Fruit fly (Drosophila melanogaster) whole organism, embryonic: Measurements from ENCODE around the gene Spn38F.

Experiments used
- Bgb ChIP-seq: fragments of 200-800 bp; sonication (Bioruptor generic); IDR thresholded peaks from 2 replicates; pipeline ENCODE4 v1.3.6; 2022; ENCODE audit warnings: missing biosample characterization, missing genetic modification characterization; ENCODE audit not compliant: partially characterized antibody
- CG10209 ChIP-seq: fragments of 200-800 bp; sonication (Bioruptor generic); optimal IDR thresholded peaks from 3 replicates; lab custom pipeline; 2017; ENCODE audit warnings: missing biosample characterization, mild to moderate bottlenecking, missing genetic modification characterization, missing genetic modification reagents
- CG10543 ChIP-seq: fragments of 200-800 bp; sonication (Bioruptor generic); optimal IDR thresholded peaks from 3 replicates; lab custom pipeline; 2017; ENCODE audit warnings: missing biosample characterization, mild to moderate bottlenecking, missing genetic modification characterization, moderate library complexity
- CG12299 ChIP-seq: fragments of 200-800 bp; sonication (Bioruptor generic); optimal IDR thresholded peaks from 2 replicates; lab custom pipeline; 2018; ENCODE audit warnings: missing biosample characterization, mild to moderate bottlenecking, missing genetic modification characterization
- CG12659 ChIP-seq: fragments of 200-800 bp; sonication (Bioruptor generic); optimal IDR thresholded peaks from 3 replicates; lab custom pipeline; 2017; ENCODE audit warnings: mild to moderate bottlenecking, missing biosample characterization, missing genetic modification reagents, missing genetic modification characterization
- CG12769 ChIP-seq: fragments of 200-800 bp; sonication (Bioruptor generic); optimal IDR thresholded peaks from 2 replicates; lab custom pipeline; 2019; ENCODE audit warnings: missing biosample characterization, mild to moderate bottlenecking, missing genetic modification characterization, moderate library complexity
- CG15011 ChIP-seq: fragments of 200-800 bp; sonication (Bioruptor generic); optimal IDR thresholded peaks from 3 replicates; lab custom pipeline; 2018; ENCODE audit warnings: missing biosample characterization, mild to moderate bottlenecking, missing genetic modification characterization
- CG1529 ChIP-seq: fragments of 200-800 bp; sonication (Bioruptor generic); optimal IDR thresholded peaks from 3 replicates; lab custom pipeline; 2018; ENCODE audit warnings: missing biosample characterization, missing genetic modification characterization
- CG16779 ChIP-seq: fragments of 200-800 bp; sonication (Bioruptor generic); IDR thresholded peaks from 2 replicates; pipeline ENCODE4 v1.3.6; 2022; ENCODE audit warnings: missing biosample characterization, missing genetic modification characterization
- CG17385 ChIP-seq: fragments of 200-800 bp; sonication (Bioruptor generic); optimal IDR thresholded peaks from 3 replicates; lab custom pipeline; 2018; ENCODE audit warnings: missing biosample characterization, mild to moderate bottlenecking, missing genetic modification characterization
- CG2199 ChIP-seq: fragments of 200-800 bp; sonication (Bioruptor generic); IDR thresholded peaks from 3 replicates; pipeline ENCODE4 v1.3.6; 2022; ENCODE audit warnings: missing biosample characterization, missing genetic modification characterization
- CG30403 ChIP-seq: fragments of 200-800 bp; sonication (Bioruptor generic); optimal IDR thresholded peaks from 3 replicates; lab custom pipeline; 2016; ENCODE audit warnings: missing biosample characterization, missing genetic modification characterization
- CG30431 ChIP-seq: fragments of 200-800 bp; sonication (Bioruptor generic); optimal IDR thresholded peaks from 2 replicates; lab custom pipeline; 2017; ENCODE audit warnings: missing biosample characterization, missing genetic modification characterization
- CG3065 ChIP-seq: fragments of 200-800 bp; sonication (Bioruptor generic); optimal IDR thresholded peaks from 2 replicates; lab custom pipeline; 2016; ENCODE audit warnings: missing biosample characterization, missing genetic modification characterization
- CG32532 ChIP-seq: fragments of 200-800 bp; sonication (Bioruptor generic); IDR thresholded peaks from 2 replicates; pipeline ENCODE4 v1.3.6; 2022; ENCODE audit warnings: missing biosample characterization, missing genetic modification characterization
- CG33213 ChIP-seq: fragments of 200-800 bp; sonication (Bioruptor generic); optimal IDR thresholded peaks from 3 replicates; lab custom pipeline; 2016; ENCODE audit warnings: missing biosample characterization, missing genetic modification characterization
- CG34224 ChIP-seq: fragments of 200-800 bp; sonication (Bioruptor generic); IDR thresholded peaks from 3 replicates; pipeline ENCODE4 v1.3.6; 2022; ENCODE audit warnings: missing biosample characterization, missing genetic modification characterization; ENCODE audit not compliant: partially characterized antibody
- CG42726 ChIP-seq: fragments of 200-800 bp; sonication (Bioruptor generic); IDR thresholded peaks from 2 replicates; pipeline ENCODE4 v1.3.6; 2022; ENCODE audit warnings: missing biosample characterization, missing genetic modification characterization; ENCODE audit not compliant: partially characterized antibody
- CG4820 ChIP-seq: fragments of 200-800 bp; sonication (Bioruptor generic); optimal IDR thresholded peaks from 3 replicates; lab custom pipeline; 2016; ENCODE audit warnings: missing biosample characterization, missing genetic modification characterization
- CG5180 ChIP-seq: fragments of 200-800 bp; sonication (Bioruptor generic); optimal IDR thresholded peaks from 3 replicates; lab custom pipeline; 2017; ENCODE audit warnings: missing biosample characterization, missing genetic modification characterization, mild to moderate bottlenecking, moderate library complexity, missing genetic modification reagents
- CG5245 ChIP-seq: fragments of 200-800 bp; sonication (Bioruptor generic); optimal IDR thresholded peaks from 3 replicates; lab custom pipeline; 2016; ENCODE audit warnings: missing biosample characterization, missing genetic modification characterization
- CG6654 ChIP-seq: fragments of 200-800 bp; sonication (Bioruptor generic); optimal IDR thresholded peaks from 2 replicates; lab custom pipeline; 2017; ENCODE audit warnings: missing biosample characterization, mild to moderate bottlenecking, missing genetic modification characterization
- CG8290 ChIP-seq, 3 experiments: fragments of 200-800 bp; sonication (Bioruptor generic); optimal IDR thresholded peaks; 2 replicates each; lab custom pipeline; 2016 to 2019; ENCODE audit warnings: missing biosample characterization in 3 of 3, missing genetic modification characterization in 3 of 3, mild to moderate bottlenecking in 2 of 3, moderate library complexity in 1 of 3
- CG8924 ChIP-seq: fragments of 200-800 bp; optimal IDR thresholded peaks from 3 replicates; lab custom pipeline; 2019; ENCODE audit warnings: missing biosample characterization, mild to moderate bottlenecking, missing genetic modification characterization, moderate library complexity
- Dbx ChIP-seq: fragments of 200-800 bp; sonication (Bioruptor generic); IDR thresholded peaks from 3 replicates; pipeline ENCODE4 v1.3.6; 2022; ENCODE audit warnings: missing biosample characterization, missing genetic modification characterization
- Ets97D ChIP-seq: fragments of 200-800 bp; sonication (Bioruptor generic); optimal IDR thresholded peaks from 3 replicates; lab custom pipeline; 2016; ENCODE audit warnings: missing biosample characterization, missing genetic modification characterization
- GATAe ChIP-seq: fragments of 200-800 bp; sonication (Bioruptor generic); conservative IDR thresholded peaks from 2 replicates; pipeline ENCODE4 v1.3.6; 2022; ENCODE audit warnings: missing biosample characterization, missing genetic modification characterization
- Gsc ChIP-seq: fragments of 200-800 bp; sonication (Bioruptor generic); IDR thresholded peaks from 2 replicates; pipeline ENCODE4 v1.3.6; 2022; ENCODE audit warnings: missing biosample characterization, missing genetic modification characterization
- HmgD ChIP-seq: fragments of 200-800 bp; sonication (Bioruptor generic); optimal IDR thresholded peaks from 3 replicates; lab custom pipeline; 2016; ENCODE audit warnings: missing biosample characterization, missing genetic modification characterization
- Hmx ChIP-seq: fragments of 200-800 bp; sonication (Bioruptor generic); optimal IDR thresholded peaks from 2 replicates; lab custom pipeline; 2016; ENCODE audit warnings: missing biosample characterization, missing genetic modification characterization
- Hr51 ChIP-seq, 2 experiments: fragments of 200-800 bp; sonication (Bioruptor generic); optimal IDR thresholded peaks; 2 replicates in 1 of 2; 3 replicates in 1 of 2; lab custom pipeline; 2016 to 2018; ENCODE audit warnings: missing biosample characterization in 2 of 2, missing genetic modification characterization in 2 of 2, mild to moderate bottlenecking in 1 of 2, moderate library complexity in 1 of 2
- MBD-R2 ChIP-seq: fragments of 200-800 bp; sonication (Bioruptor generic); IDR thresholded peaks from 2 replicates; pipeline ENCODE4 v1.3.6; 2022; ENCODE audit warnings: missing biosample characterization, missing genetic modification characterization
- Med ChIP-seq: fragments of 200-800 bp; sonication (Bioruptor generic); peaks from one replicate; lab custom pipeline; 2016; ENCODE audit warnings: missing biosample characterization, missing genetic modification characterization, mild to moderate bottlenecking, inconsistent platforms, moderate library complexity
- Oli ChIP-seq: fragments of 200-800 bp; sonication (Bioruptor generic); optimal IDR thresholded peaks from 2 replicates; lab custom pipeline; 2018; ENCODE audit warnings: missing biosample characterization, mild to moderate bottlenecking, missing genetic modification characterization, moderate library complexity
- TFAM ChIP-seq: fragments of 200-800 bp; sonication (Bioruptor generic); optimal IDR thresholded peaks from 2 replicates; lab custom pipeline; 2017; ENCODE audit warnings: missing biosample characterization, missing genetic modification characterization, inconsistent platforms
- chinmo ChIP-seq: fragments of 200-800 bp; sonication (Bioruptor generic); IDR thresholded peaks from 4 replicates; pipeline ENCODE4 v1.3.6; 2022; ENCODE audit warnings: missing biosample characterization, missing genetic modification characterization; ENCODE audit not compliant: partially characterized antibody
- cwo ChIP-seq: fragments of 200-800 bp; sonication (Bioruptor generic); optimal IDR thresholded peaks from 3 replicates; lab custom pipeline; 2017; ENCODE audit warnings: missing biosample characterization, missing genetic modification characterization, mild to moderate bottlenecking, moderate library complexity, missing genetic modification reagents
- esg ChIP-seq: fragments of 200-800 bp; sonication (Bioruptor generic); conservative IDR thresholded peaks from 2 replicates; pipeline ENCODE4 v1.3.6; 2022; ENCODE audit warnings: missing biosample characterization, missing genetic modification characterization
- hth ChIP-seq: fragments of >200 bp; optimal IDR thresholded peaks from 2 replicates; lab custom pipeline; 2017; ENCODE audit warnings: inconsistent platforms
- ind ChIP-seq: fragments of 200-800 bp; sonication (Bioruptor generic); optimal IDR thresholded peaks from 3 replicates; lab custom pipeline; 2016; ENCODE audit warnings: missing biosample characterization, missing genetic modification characterization
- jigr1 ChIP-seq: fragments of 200-800 bp; sonication (Bioruptor generic); IDR thresholded peaks from 3 replicates; pipeline ENCODE4 v1.3.6; 2022; ENCODE audit warnings: missing biosample characterization, missing genetic modification characterization
- jing ChIP-seq: fragments of 200-800 bp; sonication (Bioruptor generic); optimal IDR thresholded peaks from 2 replicates; lab custom pipeline; 2018; ENCODE audit warnings: missing biosample characterization, mild to moderate bottlenecking, missing genetic modification characterization
- knrl ChIP-seq: fragments of 200-800 bp; sonication (Bioruptor generic); IDR thresholded peaks from 3 replicates; pipeline ENCODE4 v1.3.6; 2022; ENCODE audit warnings: missing biosample characterization, missing genetic modification characterization; ENCODE audit not compliant: partially characterized antibody
- pan ChIP-seq, 4 experiments: fragments of >200 bp in 3 of 4; fragments of 200-800 bp in 1 of 4; sonication (Bioruptor generic) in 1 of 4; optimal IDR thresholded peaks in 3 of 4; IDR thresholded peaks in 1 of 4; 2 replicates each; pipeline versions ENCODE4 v1.3.6 to Lab custom; 2017 to 2022; ENCODE audit warnings: missing biosample characterization in 2 of 4, missing genetic modification characterization in 2 of 4, mixed read lengths in 1 of 4
- pho ChIP-seq: fragments of 200-800 bp; sonication (Bioruptor generic); optimal IDR thresholded peaks from 2 replicates; lab custom pipeline; 2016; ENCODE audit warnings: missing biosample characterization, missing genetic modification characterization
- sd ChIP-seq: fragments of 200-800 bp; sonication (Bioruptor generic); optimal IDR thresholded peaks from 3 replicates; lab custom pipeline; 2018; ENCODE audit warnings: missing biosample characterization, mild to moderate bottlenecking, missing genetic modification characterization, moderate library complexity
- sr ChIP-seq: fragments of 200-800 bp; sonication (Bioruptor generic); IDR thresholded peaks from 3 replicates; pipeline ENCODE4 v1.3.6; 2022; ENCODE audit warnings: missing biosample characterization, missing genetic modification characterization
- trem ChIP-seq: fragments of 200-800 bp; optimal IDR thresholded peaks from 3 replicates; lab custom pipeline; 2019; ENCODE audit warnings: missing biosample characterization, mild to moderate bottlenecking, missing genetic modification characterization, moderate library complexity
- wor ChIP-seq: fragments of 200-800 bp; sonication (Bioruptor generic); IDR thresholded peaks from 2 replicates; pipeline ENCODE4 v1.3.6; 2022; ENCODE audit warnings: missing biosample characterization, missing genetic modification characterization
- zfh1 ChIP-seq: fragments of 200-800 bp; sonication (Bioruptor generic); IDR thresholded peaks from 3 replicates; pipeline ENCODE4 v1.3.6; 2022; ENCODE audit warnings: missing biosample characterization, missing genetic modification characterization

Spn38F gene

DNA sequence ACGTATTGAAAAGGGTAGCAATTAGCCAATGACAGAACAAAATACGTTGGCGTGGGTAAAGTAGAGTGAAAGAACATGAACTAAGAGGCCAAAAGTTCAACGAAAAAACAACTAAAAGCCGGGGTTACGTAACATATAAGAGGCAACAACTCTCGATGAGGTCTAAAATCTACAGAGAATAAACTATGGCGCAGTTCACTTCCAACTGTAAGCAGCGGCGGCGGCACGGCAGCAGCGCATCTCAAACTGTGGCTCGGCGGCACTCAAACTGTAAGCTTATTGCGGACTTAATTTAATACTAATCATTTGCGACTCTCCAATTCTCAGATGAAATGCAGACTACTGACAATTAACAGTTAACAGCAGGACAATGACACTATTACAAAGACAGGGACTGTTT lies 36.7 kb upstream of the Spn38F start (continued):
- TF ChIP-seq CG12299 (tag; lab: Kevin White, UChicago) (no peak), CG34224 (GFP tag; lab: Robert Waterston, UW) (no peak), CG15011 (GFP tag; lab: Kevin White, UChicago) (no peak), CG1529 (no peak), CG12659 (no peak), Oli (tag; lab: Kevin White, UChicago) (no peak), CG5180 (no peak), CG3065 (GFP tag; lab: Kevin White, UChicago) (no peak), CG6654 (GFP tag; lab: Kevin White, UChicago) (peak; percentile 99), CG2199 (peak; percentile 68; the same call in 2 of the 3 replicates), CG5245 (GFP tag; lab: Kevin White, UChicago) (no peak), HmgD (no peak), TFAM (GFP tag; lab: Kevin White, UChicago) (no peak), CG8290 (GFP tag; optimal IDR thresholded peaks at IDR 0.05; lab: Kevin White, UChicago) (no peak), CG8290 (tag; optimal IDR thresholded peaks at IDR 0.05; lab: Kevin White, UChicago) (peak in 1 of 2 experiments; percentile 22), Ets97D (no peak), sr (no peak), trem (tag; lab: Kevin White, UChicago) (no peak), Hr51 (GFP tag; optimal IDR thresholded peaks at IDR 0.05; lab: Kevin White, UChicago) (no peak), CG33213 (no peak), CG4820 (no peak), Gsc (GFP tag; lab: Robert Waterston, UW) (no peak), GATAe (GFP tag; lab: Robert Waterston, UW) (no peak), CG8924 (no peak), Hmx (GFP tag; lab: Kevin White, UChicago) (no peak)

DNA sequence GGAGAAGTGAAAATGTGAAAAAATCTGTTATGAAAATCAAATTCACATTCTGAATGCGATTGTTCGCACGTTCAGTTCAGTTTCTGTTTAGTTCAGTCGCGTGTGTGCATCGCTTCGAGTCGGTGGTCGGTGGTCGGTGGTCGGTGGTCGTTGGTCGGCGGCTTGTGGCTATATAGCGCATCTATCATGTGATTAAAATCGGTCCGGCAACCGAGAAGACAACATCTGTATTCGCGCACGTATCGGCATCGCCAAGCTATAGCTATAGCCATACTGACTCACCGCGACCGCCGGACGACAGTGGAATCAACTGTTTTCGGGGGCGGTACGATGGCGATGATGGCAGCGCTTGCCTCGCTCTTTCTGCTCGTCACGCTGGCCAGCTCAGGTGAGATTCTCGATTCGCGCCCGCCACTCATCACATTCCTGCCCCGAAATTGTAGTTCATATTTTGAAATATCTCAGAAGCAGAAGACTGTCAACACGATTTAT lies 32.1 kb upstream of the Spn38F start, which contains the start of gene CG14401:
Gene CG14401 (plus strand): TSS at position 51 of the 492 bp plus-strand sequence.
- no peak for TF ChIP-seq jigr1 (GFP tag; lab: Robert Waterston, UW)
- TF ChIP-seq CG42726: no peak
- peak; percentile 20; the same call in 1 of the 2 replicates for TF ChIP-seq MBD-R2 (GFP tag; lab: Robert Waterston, UW)
- 0 out of 4 replicates have a peak, but pooled peaks have one; percentile 64 for TF ChIP-seq chinmo (GFP tag; lab: Robert Waterston, UW)
- TF ChIP-seq ind (GFP tag; lab: Kevin White, UChicago): no peak
- TF ChIP-seq pho (GFP tag; lab: Kevin White, UChicago): no peak
- no peak for TF ChIP-seq hth (lab: Kevin White, UChicago)
- TF ChIP-seq Dbx (GFP tag; lab: Robert Waterston, UW): 0 out of 3 replicates have a peak, but pooled peaks have one; percentile 42
- TF ChIP-seq CG12769 (tag; lab: Kevin White, UChicago): peak; percentile 16
- no peak for TF ChIP-seq knrl (GFP tag; lab: Robert Waterston, UW)
- no peak for TF ChIP-seq esg (GFP tag; lab: Robert Waterston, UW)
- no peak for TF ChIP-seq pan (optimal IDR thresholded peaks at IDR 0.05; lab: Kevin White, UChicago)
- peak in 1 of 2 experiments; percentile 25 for TF ChIP-seq pan (GFP tag; optimal IDR thresholded peaks at IDR 0.05 in 1 of 2, IDR thresholded peaks at IDR 0.05 in 1 of 2)
- TF ChIP-seq sd (tag; lab: Kevin White, UChicago): peak; percentile 64
- TF ChIP-seq Bgb: peak; percentile 26; the same call in 1 of the 2 replicates
- TF ChIP-seq CG17385 (GFP tag; lab: Kevin White, UChicago): no peak
- TF ChIP-seq CG30431 (GFP tag; lab: Kevin White, UChicago): no peak
- TF ChIP-seq CG16779 (GFP tag; lab: Robert Waterston, UW): 0 out of 2 replicates have a peak, but pooled peaks have one; percentile 55
- TF ChIP-seq cwo (GFP tag; lab: Kevin White, UChicago): peak; percentile 41
- peak; percentile 72 for TF ChIP-seq CG10543
- no peak for TF ChIP-seq zfh1 (GFP tag; lab: Robert Waterston, UW)
- TF ChIP-seq Med (GFP tag; lab: Kevin White, UChicago): peak; percentile 66
- no peak for TF ChIP-seq CG10209 (GFP tag; lab: Kevin White, UChicago)
- no peak for TF ChIP-seq CG30403
- 0 out of 2 replicates have a peak, but pooled peaks have one; percentile 14 for TF ChIP-seq CG32532 (GFP tag; lab: Robert Waterston, UW)
- TF ChIP-seq jing (GFP tag; lab: Kevin White, UChicago): no peak
- TF ChIP-seq wor (GFP tag; lab: Robert Waterston, UW): no peak
